Worm (Caenorhabditis elegans) whole organism, L2 larva: Measurements from ENCODE around the gene C50E3.9.

Experiments used
- lin-11 ChIP-seq: fragments of 150-350 bp; sonication (generic microtip); optimal IDR thresholded peaks from 2 replicates; lab custom pipeline; 2014; ENCODE audit warnings: missing biosample characterization, missing genetic modification characterization, inconsistent platforms, mixed read lengths
- mab-5 ChIP-seq: fragments of 150-350 bp; optimal IDR thresholded peaks from 2 replicates; lab custom pipeline; 2014; ENCODE audit warnings: missing biosample characterization, missing genetic modification characterization
- nhr-23 ChIP-seq: fragments of 150-350 bp; optimal IDR thresholded peaks from 2 replicates; lab custom pipeline; 2014; ENCODE audit warnings: missing biosample characterization, missing genetic modification reagents, missing genetic modification characterization
- peb-1 ChIP-seq: fragments of 150-350 bp; optimal IDR thresholded peaks from 2 replicates; lab custom pipeline; 2014; ENCODE audit warnings: missing biosample characterization, missing genetic modification characterization
- sem-4 ChIP-seq: fragments of 150-350 bp; optimal IDR thresholded peaks from 2 replicates; lab custom pipeline; 2014; ENCODE audit warnings: missing biosample characterization, missing genetic modification reagents, missing genetic modification characterization
- ztf-11 ChIP-seq: sonication (generic microtip); optimal IDR thresholded peaks from 2 replicates; lab custom pipeline; 2017; ENCODE audit warnings: missing biosample characterization, missing genetic modification characterization

Gene C50E3.9

ce11 chrV:7551821-7552220 is 48.2 kb downstream of the C50E3.9 start, which contains the start of gene F19F10.3:
Gene F19F10.3, plus strand, starts transcription at chrV:7552121.
- TF ChIP-seq sem-4 (tag; lab: Kevin White, UChicago) (no peak), peb-1 (tag; lab: Kevin White, UChicago) (no peak), lin-11 (no peak), mab-5 (tag; lab: Kevin White, UChicago) (no peak), nhr-23 (tag; lab: Kevin White, UChicago) (no peak), ztf-11 (tag; lab: Kevin White, UChicago) (no peak)
